Fruit fly (Drosophila melanogaster) whole organism, embryonic: ENCODE results near the gene mmd.

ENCODE experiments used
- ATbp ChIP-seq: fragments of 200-800 bp; sonication (Bioruptor generic); optimal IDR thresholded peaks from 2 replicates; lab custom pipeline; 2017; ENCODE audit warnings: missing biosample characterization, mild to moderate bottlenecking, missing genetic modification characterization, missing genetic modification reagents
- Antp ChIP-seq: fragments of 200-800 bp; sonication (Bioruptor generic); optimal IDR thresholded peaks from 3 replicates; lab custom pipeline; 2016; ENCODE audit warnings: missing biosample characterization, missing genetic modification characterization
- CG10462 ChIP-seq: fragments of 200-800 bp; sonication (Bioruptor generic); optimal IDR thresholded peaks from 2 replicates; lab custom pipeline; 2016; ENCODE audit warnings: missing biosample characterization, missing genetic modification characterization
- CG11504 ChIP-seq: fragments of 200-800 bp; sonication (Bioruptor generic); optimal IDR thresholded peaks from 3 replicates; lab custom pipeline; 2019; ENCODE audit warnings: missing biosample characterization, mild to moderate bottlenecking, missing genetic modification characterization, moderate library complexity
- CG1529 ChIP-seq: fragments of 200-800 bp; sonication (Bioruptor generic); optimal IDR thresholded peaks from 3 replicates; lab custom pipeline; 2018; ENCODE audit warnings: missing biosample characterization, missing genetic modification characterization
- CG15696 ChIP-seq: fragments of 200-800 bp; sonication (Bioruptor generic); optimal IDR thresholded peaks from 2 replicates; lab custom pipeline; 2019; ENCODE audit warnings: missing biosample characterization, mild to moderate bottlenecking, missing genetic modification characterization, moderate library complexity
- CG2875 ChIP-seq: fragments of 200-800 bp; sonication (Bioruptor generic); optimal IDR thresholded peaks from 2 replicates; lab custom pipeline; 2017; ENCODE audit warnings: missing biosample characterization, mild to moderate bottlenecking, missing genetic modification characterization, missing genetic modification reagents
- CG3163 ChIP-seq: fragments of 200-800 bp; sonication (Bioruptor generic); optimal IDR thresholded peaks from 3 replicates; lab custom pipeline; 2016; ENCODE audit warnings: missing biosample characterization, missing genetic modification characterization
- CG6854 ChIP-seq: fragments of 200-800 bp; sonication (Bioruptor generic); optimal IDR thresholded peaks from 3 replicates; lab custom pipeline; 2017; ENCODE audit warnings: missing biosample characterization, mild to moderate bottlenecking, missing genetic modification characterization
- CHES-1-like ChIP-seq: fragments of 200-800 bp; sonication (Bioruptor generic); optimal IDR thresholded peaks from 2 replicates; lab custom pipeline; 2016; ENCODE audit warnings: missing biosample characterization, missing genetic modification characterization
- Dip3 ChIP-seq: fragments of 200-800 bp; sonication (Bioruptor generic); optimal IDR thresholded peaks from 3 replicates; lab custom pipeline; 2016; ENCODE audit warnings: missing biosample characterization, missing genetic modification characterization
- Dll ChIP-seq: fragments of 200-800 bp; sonication (Bioruptor generic); IDR thresholded peaks from 4 replicates; pipeline ENCODE4 v1.3.6; 2022; ENCODE audit warnings: missing biosample characterization, missing genetic modification characterization; ENCODE audit not compliant: partially characterized antibody
- Doc3 ChIP-seq: fragments of 200-800 bp; sonication (Bioruptor generic); IDR thresholded peaks from 3 replicates; pipeline ENCODE4 v1.3.6; 2022; ENCODE audit warnings: missing biosample characterization, missing genetic modification characterization; ENCODE audit not compliant: partially characterized antibody
- E2f2 ChIP-seq: fragments of 200-800 bp; sonication (Bioruptor generic); IDR thresholded peaks from 2 replicates; pipeline ENCODE4 v1.3.6; 2022; ENCODE audit warnings: missing biosample characterization, missing genetic modification characterization
- Gug ChIP-seq: fragments of 200-800 bp; sonication (Bioruptor generic); IDR thresholded peaks from 4 replicates; pipeline ENCODE4 v1.3.6; 2022; ENCODE audit warnings: missing biosample characterization, missing genetic modification characterization
- H15 ChIP-seq: fragments of 200-800 bp; sonication (Bioruptor generic); IDR thresholded peaks from 3 replicates; pipeline ENCODE4 v1.3.6; 2022; ENCODE audit warnings: missing biosample characterization, missing genetic modification characterization
- HmgZ ChIP-seq: fragments of 200-800 bp; sonication (Bioruptor generic); optimal IDR thresholded peaks from 2 replicates; lab custom pipeline; 2018; ENCODE audit warnings: missing biosample characterization, mild to moderate bottlenecking, missing genetic modification characterization
- Mes4 ChIP-seq: fragments of 200-800 bp; sonication (Bioruptor generic); optimal IDR thresholded peaks from 2 replicates; lab custom pipeline; 2016; ENCODE audit warnings: missing biosample characterization, missing genetic modification characterization
- Mrtf ChIP-seq: fragments of 200-800 bp; sonication (Bioruptor generic); IDR thresholded peaks from 3 replicates; pipeline ENCODE4 v1.3.6; 2022; ENCODE audit warnings: missing biosample characterization, missing genetic modification characterization
- NC2α ChIP-seq: fragments of 200-800 bp; sonication (Bioruptor generic); optimal IDR thresholded peaks from 2 replicates; lab custom pipeline; 2016; ENCODE audit warnings: missing biosample characterization, missing genetic modification characterization
- NC2β ChIP-seq: fragments of 200-800 bp; sonication (Bioruptor generic); optimal IDR thresholded peaks from 2 replicates; lab custom pipeline; 2016; ENCODE audit warnings: missing biosample characterization, missing genetic modification characterization
- NFAT ChIP-seq: fragments of 200-800 bp; sonication (Bioruptor generic); IDR thresholded peaks from 2 replicates; pipeline ENCODE4 v1.3.6; 2022; ENCODE audit warnings: missing biosample characterization, missing genetic modification characterization
- Neu2 ChIP-seq: fragments of 200-800 bp; sonication (Bioruptor generic); optimal IDR thresholded peaks from 3 replicates; lab custom pipeline; 2016; ENCODE audit warnings: missing biosample characterization, missing genetic modification characterization, borderline replicate concordance
- Oaz ChIP-seq: fragments of 200-800 bp; sonication (Bioruptor generic); IDR thresholded peaks from 2 replicates; pipeline ENCODE4 v1.3.6; 2022; ENCODE audit warnings: missing biosample characterization, missing genetic modification characterization
- YL-1 ChIP-seq: fragments of 200-800 bp; sonication (Bioruptor generic); optimal IDR thresholded peaks from 3 replicates; lab custom pipeline; 2017; ENCODE audit warnings: missing biosample characterization, mild to moderate bottlenecking, missing genetic modification characterization
- croc ChIP-seq: fragments of 200-800 bp; sonication (Bioruptor generic); conservative IDR thresholded peaks from 3 replicates; pipeline ENCODE4 v1.3.6; 2022; ENCODE audit warnings: missing biosample characterization, missing genetic modification characterization
- dmrt11E ChIP-seq: fragments of 200-800 bp; sonication (Bioruptor generic); optimal IDR thresholded peaks from 3 replicates; lab custom pipeline; 2018; ENCODE audit warnings: missing biosample characterization, mild to moderate bottlenecking, missing genetic modification characterization, moderate library complexity
- dpn ChIP-seq, 2 experiments: fragments of 200-800 bp; sonication (Bioruptor generic); optimal IDR thresholded peaks; 3 replicates each; lab custom pipeline; 2016; ENCODE audit warnings: missing biosample characterization in 2 of 2, missing genetic modification characterization in 2 of 2
- exex ChIP-seq: fragments of 200-800 bp; sonication (Bioruptor generic); optimal IDR thresholded peaks from 4 replicates; lab custom pipeline; 2018; ENCODE audit warnings: missing biosample characterization, mild to moderate bottlenecking, missing genetic modification characterization, moderate library complexity
- gce ChIP-seq: fragments of 200-800 bp; sonication (Bioruptor generic); IDR thresholded peaks from 3 replicates; pipeline ENCODE4 v1.3.6; 2022; ENCODE audit warnings: missing biosample characterization, missing genetic modification characterization
- gem ChIP-seq: fragments of 200-800 bp; sonication (Bioruptor generic); optimal IDR thresholded peaks from 2 replicates; lab custom pipeline; 2019; ENCODE audit warnings: missing biosample characterization, mild to moderate bottlenecking, missing genetic modification characterization, moderate library complexity
- hkb ChIP-seq, 2 experiments: fragments of 200-800 bp in 1 of 2; fragments of >200 bp in 1 of 2; sonication (Bioruptor generic) in 1 of 2; IDR thresholded peaks in 1 of 2; optimal IDR thresholded peaks in 1 of 2; 2 replicates each; pipeline versions ENCODE4 v1.3.6 to Lab custom; 2017 to 2022; ENCODE audit warnings: missing biosample characterization in 1 of 2, missing genetic modification characterization in 1 of 2
- luna ChIP-seq: fragments of 200-800 bp; sonication (Bioruptor generic); optimal IDR thresholded peaks from 2 replicates; lab custom pipeline; 2016; ENCODE audit warnings: missing biosample characterization, missing genetic modification characterization
- onecut ChIP-seq: fragments of 200-800 bp; sonication (Bioruptor generic); IDR thresholded peaks from 2 replicates; pipeline ENCODE4 v1.3.6; 2022; ENCODE audit warnings: missing biosample characterization, missing genetic modification characterization
- pho ChIP-seq: fragments of 200-800 bp; sonication (Bioruptor generic); optimal IDR thresholded peaks from 2 replicates; lab custom pipeline; 2016; ENCODE audit warnings: missing biosample characterization, missing genetic modification characterization
- prd ChIP-seq, 3 experiments: fragments of >200 bp in 2 of 3; fragments of 200-800 bp in 1 of 3; sonication (Bioruptor generic) in 1 of 3; optimal IDR thresholded peaks in 2 of 3; IDR thresholded peaks in 1 of 3; 2 replicates in 2 of 3; 3 replicates in 1 of 3; pipeline versions ENCODE4 v1.3.6 to Lab custom; 2017 to 2022; ENCODE audit warnings: missing biosample characterization in 1 of 3, missing genetic modification characterization in 1 of 3
- scrt ChIP-seq: fragments of 200-800 bp; sonication (Bioruptor generic); optimal IDR thresholded peaks from 2 replicates; lab custom pipeline; 2018; ENCODE audit warnings: missing biosample characterization, mild to moderate bottlenecking, missing genetic modification characterization, moderate library complexity
- sens-2 ChIP-seq: fragments of 200-800 bp; sonication (Bioruptor generic); IDR thresholded peaks from 2 replicates; pipeline ENCODE4 v1.3.6; 2022; ENCODE audit warnings: missing biosample characterization, missing genetic modification characterization
- shn ChIP-seq: fragments of 200-800 bp; sonication (Bioruptor generic); optimal IDR thresholded peaks from 3 replicates; lab custom pipeline; 2016; ENCODE audit warnings: missing biosample characterization, missing genetic modification characterization
- sug ChIP-seq: fragments of 200-800 bp; optimal IDR thresholded peaks from 2 replicates; lab custom pipeline; 2019; ENCODE audit warnings: missing biosample characterization, mild to moderate bottlenecking, missing genetic modification characterization, moderate library complexity
- trem ChIP-seq: fragments of 200-800 bp; optimal IDR thresholded peaks from 3 replicates; lab custom pipeline; 2019; ENCODE audit warnings: missing biosample characterization, mild to moderate bottlenecking, missing genetic modification characterization, moderate library complexity
- wdn ChIP-seq: fragments of 200-800 bp; sonication (Bioruptor generic); IDR thresholded peaks from 2 replicates; pipeline ENCODE4 v1.3.6; 2022; ENCODE audit warnings: missing biosample characterization, missing genetic modification characterization

The mmd gene

dm6 chrX:15991618-15992526, 18.9 kb upstream of the mmd start, which contains the start of the genes CG46312, eIF5 and exd (continued):
- 0 out of 3 replicates have a peak, but pooled peaks have one; percentile 60 for TF ChIP-seq Doc3 (GFP tag; lab: Robert Waterston, UW)
- TF ChIP-seq CG6854 (GFP tag; lab: Kevin White, UChicago): no peak
- no peak for TF ChIP-seq trem
- no peak for TF ChIP-seq Mes4 (GFP tag; lab: Kevin White, UChicago)
- no peak for TF ChIP-seq CG2875 (GFP tag; lab: Kevin White, UChicago)
- no peak for TF ChIP-seq Gug
- no peak for TF ChIP-seq CG3163
- TF ChIP-seq Dll (GFP tag; lab: Robert Waterston, UW): peak; percentile 69
- TF ChIP-seq NC2β (GFP tag; lab: Kevin White, UChicago): no peak
- TF ChIP-seq ATbp (GFP tag; lab: Kevin White, UChicago): no peak
- TF ChIP-seq prd (optimal IDR thresholded peaks at IDR 0.05; lab: Kevin White, UChicago): no peak
- no peak for TF ChIP-seq prd (GFP tag; IDR thresholded peaks at IDR 0.05; lab: Robert Waterston, UW)
- TF ChIP-seq scrt (GFP tag; lab: Kevin White, UChicago): no peak
- TF ChIP-seq HmgZ: no peak
- TF ChIP-seq CG15696 (tag; lab: Kevin White, UChicago): no peak
- no peak for TF ChIP-seq CG10462 (GFP tag; lab: Kevin White, UChicago)
- TF ChIP-seq CG11504: no peak
- TF ChIP-seq YL-1 (GFP tag; lab: Kevin White, UChicago): no peak
- no peak for TF ChIP-seq Mrtf (GFP tag; lab: Robert Waterston, UW)
- TF ChIP-seq gce: no peak
- no peak for TF ChIP-seq shn (GFP tag; lab: Kevin White, UChicago)
- no peak for TF ChIP-seq pho
- no peak for TF ChIP-seq croc
- peak; percentile 52 for TF ChIP-seq gem (tag; lab: Kevin White, UChicago)
- TF ChIP-seq hkb (optimal IDR thresholded peaks at IDR 0.05; lab: Kevin White, UChicago): no peak
- no peak for TF ChIP-seq hkb (GFP tag; IDR thresholded peaks at IDR 0.05; lab: Robert Waterston, UW)
- no peak for TF ChIP-seq sug (tag; lab: Kevin White, UChicago)
- TF ChIP-seq luna (GFP tag; lab: Kevin White, UChicago): no peak
- TF ChIP-seq Antp (GFP tag; lab: Kevin White, UChicago): no peak
- no peak for TF ChIP-seq Neu2
- peak; percentile 21 for TF ChIP-seq dmrt11E (tag; lab: Kevin White, UChicago)
- TF ChIP-seq NC2α (GFP tag; lab: Kevin White, UChicago): no peak
- TF ChIP-seq E2f2 (GFP tag; lab: Robert Waterston, UW): no peak
- TF ChIP-seq sens-2 (GFP tag; lab: Robert Waterston, UW): no peak
- TF ChIP-seq CHES-1-like (GFP tag; lab: Kevin White, UChicago): no peak
- no peak for TF ChIP-seq Dip3
- no peak for TF ChIP-seq dpn (GFP tag; optimal IDR thresholded peaks at IDR 0.05; lab: Kevin White, UChicago)
- TF ChIP-seq Oaz: no peak
- no peak for TF ChIP-seq CG1529
- TF ChIP-seq onecut: no peak
- no peak for TF ChIP-seq H15 (GFP tag; lab: Robert Waterston, UW)
- TF ChIP-seq exex (tag; lab: Kevin White, UChicago): no peak
- no peak for TF ChIP-seq NFAT
- TF ChIP-seq wdn (GFP tag; lab: Robert Waterston, UW): no peak
- TF ChIP-seq, all 482 proteins: peak for 75
